Fruit fly (Drosophila melanogaster) whole organism, embryonic: Measurements from ENCODE around the gene CG9919.

Source experiments
- BEAF-32 ChIP-seq: fragments of 200-800 bp; sonication (Bioruptor generic); optimal IDR thresholded peaks from 3 replicates; lab custom pipeline; 2017; ENCODE audit warnings: missing biosample characterization, missing genetic modification characterization, mild to moderate bottlenecking, moderate library complexity, missing genetic modification reagents
- CG11723 ChIP-seq: fragments of 200-800 bp; sonication (Bioruptor generic); optimal IDR thresholded peaks from 2 replicates; lab custom pipeline; 2017; ENCODE audit warnings: missing biosample characterization, mild to moderate bottlenecking, missing genetic modification characterization
- CG12219 ChIP-seq: fragments of 200-800 bp; sonication (Bioruptor generic); optimal IDR thresholded peaks from 3 replicates; lab custom pipeline; 2018; ENCODE audit warnings: missing biosample characterization, mild to moderate bottlenecking, missing genetic modification characterization
- CG12236 ChIP-seq: fragments of 200-800 bp; sonication (Bioruptor generic); optimal IDR thresholded peaks from 2 replicates; lab custom pipeline; 2016; ENCODE audit warnings: missing biosample characterization, missing genetic modification characterization
- CG13894 ChIP-seq: fragments of 200-800 bp; sonication (Bioruptor generic); optimal IDR thresholded peaks from 3 replicates; lab custom pipeline; 2018; ENCODE audit warnings: missing biosample characterization, mild to moderate bottlenecking, missing genetic modification characterization, moderate library complexity
- CG14710 ChIP-seq: fragments of 200-800 bp; sonication (Bioruptor generic); optimal IDR thresholded peaks from 3 replicates; lab custom pipeline; 2019; ENCODE audit warnings: missing biosample characterization, mild to moderate bottlenecking, missing genetic modification characterization, moderate library complexity
- CG1529 ChIP-seq: fragments of 200-800 bp; sonication (Bioruptor generic); optimal IDR thresholded peaks from 3 replicates; lab custom pipeline; 2018; ENCODE audit warnings: missing biosample characterization, missing genetic modification characterization
- CG17612 ChIP-seq: fragments of 200-800 bp; sonication (Bioruptor generic); IDR thresholded peaks from 2 replicates; pipeline ENCODE4 v1.3.6; 2022; ENCODE audit warnings: missing biosample characterization, missing genetic modification characterization
- CG1832 ChIP-seq: fragments of 200-800 bp; sonication (Bioruptor generic); optimal IDR thresholded peaks from 2 replicates; lab custom pipeline; 2017; ENCODE audit warnings: missing biosample characterization, mild to moderate bottlenecking, missing genetic modification characterization, inconsistent platforms
- CG18599 ChIP-seq: fragments of 200-800 bp; sonication (Bioruptor generic); optimal IDR thresholded peaks from 3 replicates; lab custom pipeline; 2017; ENCODE audit warnings: missing biosample characterization, missing genetic modification characterization, mild to moderate bottlenecking, moderate library complexity, missing genetic modification reagents
- CG2202 ChIP-seq: fragments of 200-800 bp; sonication (Bioruptor generic); optimal IDR thresholded peaks from 2 replicates; lab custom pipeline; 2018; ENCODE audit warnings: missing biosample characterization, mild to moderate bottlenecking, missing genetic modification characterization
- CG3065 ChIP-seq: fragments of 200-800 bp; sonication (Bioruptor generic); optimal IDR thresholded peaks from 2 replicates; lab custom pipeline; 2016; ENCODE audit warnings: missing biosample characterization, missing genetic modification characterization
- CG3838 ChIP-seq: fragments of 200-800 bp; sonication (Bioruptor generic); optimal IDR thresholded peaks from 3 replicates; lab custom pipeline; 2016; ENCODE audit warnings: missing biosample characterization, missing genetic modification characterization
- CG3995 ChIP-seq: fragments of 200-800 bp; sonication (Bioruptor generic); optimal IDR thresholded peaks from 3 replicates; lab custom pipeline; 2016; ENCODE audit warnings: missing biosample characterization, missing genetic modification characterization
- CG4854 ChIP-seq: fragments of 200-800 bp; sonication (Bioruptor generic); optimal IDR thresholded peaks from 2 replicates; lab custom pipeline; 2016; ENCODE audit warnings: missing biosample characterization, missing genetic modification characterization, inconsistent platforms
- CG6254 ChIP-seq: fragments of 200-800 bp; sonication (Bioruptor generic); optimal IDR thresholded peaks from 3 replicates; lab custom pipeline; 2017; ENCODE audit warnings: mild to moderate bottlenecking, missing biosample characterization, missing genetic modification reagents, missing genetic modification characterization
- CG6813 ChIP-seq: fragments of 200-800 bp; sonication (Bioruptor generic); optimal IDR thresholded peaks from 2 replicates; lab custom pipeline; 2017; ENCODE audit warnings: missing biosample characterization, missing genetic modification characterization, mild to moderate bottlenecking, moderate library complexity, missing genetic modification reagents
- CG8388 ChIP-seq: fragments of 200-800 bp; sonication (Bioruptor generic); optimal IDR thresholded peaks from 2 replicates; lab custom pipeline; 2019; ENCODE audit warnings: missing biosample characterization, mild to moderate bottlenecking, missing genetic modification characterization, moderate library complexity
- CG9215 ChIP-seq: fragments of 200-800 bp; sonication (Bioruptor generic); IDR thresholded peaks from 2 replicates; pipeline ENCODE4 v1.3.6; 2022; ENCODE audit warnings: missing biosample characterization, missing genetic modification characterization
- CG9437 ChIP-seq: fragments of 200-800 bp; sonication (Bioruptor generic); optimal IDR thresholded peaks from 2 replicates; lab custom pipeline; 2018; ENCODE audit warnings: missing biosample characterization, mild to moderate bottlenecking, missing genetic modification characterization
- GATAe ChIP-seq: fragments of 200-800 bp; sonication (Bioruptor generic); conservative IDR thresholded peaks from 2 replicates; pipeline ENCODE4 v1.3.6; 2022; ENCODE audit warnings: missing biosample characterization, missing genetic modification characterization
- H2.0 ChIP-seq: fragments of 200-800 bp; sonication (Bioruptor generic); IDR thresholded peaks from 2 replicates; pipeline ENCODE4 v1.3.6; 2022; ENCODE audit warnings: missing biosample characterization, missing genetic modification characterization
- Hr39 ChIP-seq: fragments of >200 bp; optimal IDR thresholded peaks from 2 replicates; lab custom pipeline; 2017
- MESR4 ChIP-seq: fragments of 200-800 bp; sonication (Bioruptor generic); optimal IDR thresholded peaks from 2 replicates; lab custom pipeline; 2018; ENCODE audit warnings: missing biosample characterization, mild to moderate bottlenecking, missing genetic modification characterization, moderate library complexity
- Myb ChIP-seq: fragments of 200-800 bp; sonication (Bioruptor generic); optimal IDR thresholded peaks from 2 replicates; lab custom pipeline; 2016; ENCODE audit warnings: missing biosample characterization, missing genetic modification characterization
- NC2β ChIP-seq: fragments of 200-800 bp; sonication (Bioruptor generic); optimal IDR thresholded peaks from 2 replicates; lab custom pipeline; 2016; ENCODE audit warnings: missing biosample characterization, missing genetic modification characterization
- NK7.1 ChIP-seq: fragments of 200-800 bp; sonication (Bioruptor generic); optimal IDR thresholded peaks from 3 replicates; lab custom pipeline; 2016; ENCODE audit warnings: missing biosample characterization, missing genetic modification characterization
- Poxn ChIP-seq: fragments of 200-800 bp; sonication (Bioruptor generic); IDR thresholded peaks from 2 replicates; pipeline ENCODE4 v1.3.6; 2022; ENCODE audit warnings: missing biosample characterization, missing genetic modification characterization
- Scr ChIP-seq: fragments of 200-800 bp; sonication (Bioruptor generic); IDR thresholded peaks from 2 replicates; pipeline ENCODE4 v1.3.6; 2022; ENCODE audit warnings: missing biosample characterization, missing genetic modification characterization; ENCODE audit not compliant: partially characterized antibody
- Six4 ChIP-seq: fragments of 200-800 bp; sonication (Bioruptor generic); optimal IDR thresholded peaks from 2 replicates; lab custom pipeline; 2016; ENCODE audit warnings: missing biosample characterization, missing genetic modification characterization
- ac ChIP-seq: fragments of 200-800 bp; sonication (Bioruptor generic); optimal IDR thresholded peaks from 3 replicates; lab custom pipeline; 2017; ENCODE audit warnings: missing biosample characterization, mild to moderate bottlenecking, missing genetic modification characterization
- bcd ChIP-seq: fragments of 200-800 bp; sonication (Bioruptor generic); optimal IDR thresholded peaks from 2 replicates; lab custom pipeline; 2017; ENCODE audit warnings: missing biosample characterization, mild to moderate bottlenecking, missing genetic modification characterization
- bsh ChIP-seq, 2 experiments: fragments of 200-800 bp; sonication (Bioruptor generic); optimal IDR thresholded peaks; 2 replicates each; lab custom pipeline; 2017 to 2018; ENCODE audit warnings: mild to moderate bottlenecking in 2 of 2, missing biosample characterization in 2 of 2, missing genetic modification characterization in 2 of 2, moderate library complexity in 1 of 2
- cas ChIP-seq: fragments of 200-800 bp; sonication (Bioruptor generic); IDR thresholded peaks from 2 replicates; pipeline ENCODE4 v1.3.6; 2022; ENCODE audit warnings: missing biosample characterization, missing genetic modification characterization
- danr ChIP-seq: fragments of 200-800 bp; sonication (Bioruptor generic); IDR thresholded peaks from 2 replicates; pipeline ENCODE4 v1.3.6; 2022; ENCODE audit warnings: missing biosample characterization, missing genetic modification characterization
- fd96Cb ChIP-seq: fragments of 200-800 bp; sonication (Bioruptor generic); optimal IDR thresholded peaks from 2 replicates; lab custom pipeline; 2018; ENCODE audit warnings: missing biosample characterization, mild to moderate bottlenecking, missing genetic modification characterization, moderate library complexity
- fu2 ChIP-seq: fragments of 200-800 bp; sonication (Bioruptor generic); optimal IDR thresholded peaks from 2 replicates; lab custom pipeline; 2016; ENCODE audit warnings: missing biosample characterization, missing genetic modification characterization
- inv ChIP-seq: fragments of 200-800 bp; sonication (Bioruptor generic); IDR thresholded peaks from 2 replicates; pipeline ENCODE4 v1.3.6; 2022; ENCODE audit warnings: missing biosample characterization, missing genetic modification characterization; ENCODE audit not compliant: partially characterized antibody
- lab ChIP-seq: fragments of 200-800 bp; sonication (Bioruptor generic); optimal IDR thresholded peaks from 3 replicates; lab custom pipeline; 2017; ENCODE audit warnings: missing biosample characterization, missing genetic modification characterization, mild to moderate bottlenecking, moderate library complexity, missing genetic modification reagents
- maf-S ChIP-seq: fragments of 200-800 bp; sonication (Bioruptor generic); optimal IDR thresholded peaks from 2 replicates; lab custom pipeline; 2016; ENCODE audit warnings: missing biosample characterization, missing genetic modification characterization
- pb ChIP-seq: fragments of 200-800 bp; sonication (Bioruptor generic); optimal IDR thresholded peaks from 3 replicates; lab custom pipeline; 2016; ENCODE audit warnings: missing biosample characterization, missing genetic modification characterization
- pho ChIP-seq: fragments of 200-800 bp; sonication (Bioruptor generic); optimal IDR thresholded peaks from 2 replicates; lab custom pipeline; 2016; ENCODE audit warnings: missing biosample characterization, missing genetic modification characterization
- run ChIP-seq: fragments of 200-800 bp; sonication (Bioruptor generic); optimal IDR thresholded peaks from 3 replicates; lab custom pipeline; 2018; ENCODE audit warnings: missing biosample characterization, mild to moderate bottlenecking, missing genetic modification characterization
- sim ChIP-seq: fragments of 200-800 bp; sonication (Bioruptor generic); IDR thresholded peaks from 2 replicates; pipeline ENCODE4 v1.3.6; 2022; ENCODE audit warnings: missing biosample characterization, missing genetic modification characterization
- slp2 ChIP-seq: fragments of 200-800 bp; sonication (Bioruptor generic); optimal IDR thresholded peaks from 2 replicates; lab custom pipeline; 2016; ENCODE audit warnings: missing biosample characterization, missing genetic modification characterization
- stc ChIP-seq: fragments of 200-800 bp; sonication (Bioruptor generic); IDR thresholded peaks from 2 replicates; pipeline ENCODE4 v1.3.6; 2022; ENCODE audit warnings: missing biosample characterization, missing genetic modification characterization
- twi ChIP-seq: fragments of 200-800 bp; optimal IDR thresholded peaks from 2 replicates; lab custom pipeline; 2019; ENCODE audit warnings: missing biosample characterization, mild to moderate bottlenecking, missing genetic modification characterization, moderate library complexity
- unc-4 ChIP-seq: fragments of 200-800 bp; sonication (Bioruptor generic); IDR thresholded peaks from 2 replicates; pipeline ENCODE4 v1.3.6; 2022; ENCODE audit warnings: missing biosample characterization, missing genetic modification characterization; ENCODE audit not compliant: partially characterized antibody
- unpg ChIP-seq: fragments of 200-800 bp; sonication (Bioruptor generic); optimal IDR thresholded peaks from 3 replicates; lab custom pipeline; 2018; ENCODE audit warnings: missing biosample characterization, mild to moderate bottlenecking, missing genetic modification characterization, moderate library complexity

The CG9919 gene

DNA sequence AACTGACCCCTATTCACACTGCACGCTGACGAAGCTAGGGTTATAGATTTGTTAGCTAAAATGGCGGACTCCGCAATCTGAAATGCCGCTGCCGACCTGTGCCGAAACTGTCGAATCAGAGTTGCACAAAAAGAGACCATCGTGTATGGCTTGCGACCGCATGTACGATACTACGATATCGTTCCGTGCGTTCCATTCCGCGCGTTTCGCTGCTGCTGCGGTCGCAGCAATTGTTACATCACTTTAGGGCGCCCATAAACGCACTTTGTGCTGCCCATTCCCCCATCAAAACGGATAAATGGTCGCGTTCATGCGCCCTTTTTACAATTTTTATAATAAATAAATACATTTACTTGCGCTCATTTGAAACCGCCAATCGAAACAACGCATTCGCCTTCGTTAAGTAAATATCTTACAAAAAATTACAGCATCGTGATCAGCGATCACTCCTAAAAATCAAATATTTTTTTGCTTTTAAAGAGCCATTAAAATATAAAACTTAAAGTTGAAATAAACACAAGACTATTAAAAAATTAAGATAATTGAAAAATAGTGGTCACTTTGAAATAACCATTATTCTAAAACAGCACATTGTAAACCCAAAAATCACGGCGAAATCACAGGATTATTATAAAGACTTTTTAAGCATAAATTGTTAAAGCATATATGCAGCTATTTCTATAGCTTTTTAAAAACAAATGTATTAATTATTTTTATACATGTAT, 10.2 kb downstream of the CG9919 start, which contains the start of gene Cyp1 (continued):
- TF ChIP-seq twi (tag; lab: Kevin White, UChicago) (no peak), CG3995 (GFP tag; lab: Kevin White, UChicago) (peak; percentile 95), CG4854 (GFP tag; lab: Kevin White, UChicago) (no peak), CG18599 (GFP tag; lab: Kevin White, UChicago) (no peak), fu2 (no peak), run (no peak), pho (GFP tag; lab: Kevin White, UChicago) (no peak), CG14710 (peak; percentile 32), lab (GFP tag; lab: Kevin White, UChicago) (no peak), Six4 (GFP tag; lab: Kevin White, UChicago) (no peak), bcd (peak; percentile 8), ac (GFP tag; lab: Kevin White, UChicago) (no peak), NK7.1 (GFP tag; lab: Kevin White, UChicago) (no peak), maf-S (GFP tag; lab: Kevin White, UChicago) (no peak), stc (GFP tag; lab: Robert Waterston, UW) (0 out of 2 replicates have a peak, but pooled peaks have one; percentile 31), CG1529 (GFP tag; lab: Kevin White, UChicago) (no peak), GATAe (GFP tag; lab: Robert Waterston, UW) (no peak), pb (no peak), unc-4 (GFP tag; lab: Robert Waterston, UW) (peak; percentile 68), CG8388 (GFP tag; lab: Kevin White, UChicago) (no peak), CG1832 (no peak), CG3838 (GFP tag; lab: Kevin White, UChicago) (no peak), NC2β (peak; percentile 10), BEAF-32 (GFP tag; lab: Kevin White, UChicago) (peak; percentile 80), fd96Cb (peak; percentile 35), danr (no peak), MESR4 (GFP tag; lab: Kevin White, UChicago) (peak; percentile 82), cas (GFP tag; lab: Robert Waterston, UW) (no peak), CG12219 (no peak), sim (GFP tag; lab: Robert Waterston, UW) (peak; percentile 44; the same call in 1 of the 2 replicates), Myb (GFP tag; lab: Kevin White, UChicago) (peak; percentile 44), unpg (GFP tag; lab: Kevin White, UChicago) (no peak), Hr39 (lab: Kevin White, UChicago) (no peak), CG12236 (GFP tag; lab: Kevin White, UChicago) (no peak), inv (GFP tag; lab: Robert Waterston, UW) (peak; percentile 71; the same call in 1 of the 2 replicates), CG3065 (GFP tag; lab: Kevin White, UChicago) (no peak), CG2202 (tag; lab: Kevin White, UChicago) (no peak), slp2 (GFP tag; lab: Kevin White, UChicago) (no peak), CG6254 (GFP tag; lab: Kevin White, UChicago) (no peak), CG9215 (peak; percentile 21; the same call in 1 of the 2 replicates), H2.0 (peak; percentile 36; the same call in 1 of the 2 replicates), CG17612 (GFP tag; lab: Robert Waterston, UW) (no peak), bsh (GFP tag; optimal IDR thresholded peaks at IDR 0.05; lab: Kevin White, UChicago) (peak in 1 of 2 experiments; percentile 10), CG6813 (no peak), CG11723 (peak; percentile 51), Scr (peak; percentile 76), CG13894 (tag; lab: Kevin White, UChicago) (peak; percentile 38), Poxn (GFP tag; lab: Robert Waterston, UW) (no peak), CG9437 (GFP tag; lab: Kevin White, UChicago) (no peak)
